Worm (Caenorhabditis elegans) whole organism, early embryonic: ENCODE measurements around the gene Y51H7C.9.

ENCODE experiments used
- B0310.2 ChIP-seq: sonication (generic microtip); optimal IDR thresholded peaks from 2 replicates; lab custom pipeline; 2016; ENCODE audit warnings: mild to moderate bottlenecking, missing genetic modification characterization, missing compliant biosample characterization
- aly-1 ChIP-seq: sonication (generic microtip); optimal IDR thresholded peaks from 2 replicates; lab custom pipeline; 2016; ENCODE audit warnings: missing genetic modification characterization, missing compliant biosample characterization
- ama-1 ChIP-seq: fragments of 150-350 bp; optimal IDR thresholded peaks from 2 replicates; lab custom pipeline; 2014
- ceh-36 ChIP-seq: sonication (generic microtip); optimal IDR thresholded peaks from 2 replicates; lab custom pipeline; 2016; ENCODE audit warnings: missing genetic modification characterization, inconsistent platforms, missing compliant biosample characterization
- ets-7 ChIP-seq: sonication (generic microtip); optimal IDR thresholded peaks from 2 replicates; lab custom pipeline; 2016; ENCODE audit warnings: missing genotype, missing genetic modification characterization, missing compliant biosample characterization
- flt-1 ChIP-seq: fragments of 200-800 bp; sonication (Bioruptor generic); IDR thresholded peaks from 2 replicates; pipeline ENCODE4 v1.3.6; 2022; ENCODE audit warnings: missing genetic modification characterization, missing compliant biosample characterization
- hmg-4 ChIP-seq: fragments of 200-800 bp; sonication (Bioruptor generic); optimal IDR thresholded peaks from 2 replicates; lab custom pipeline; 2018; ENCODE audit warnings: mild to moderate bottlenecking, missing genetic modification characterization, missing compliant biosample characterization
- hnd-1 ChIP-seq: sonication (generic microtip); optimal IDR thresholded peaks from 2 replicates; lab custom pipeline; 2016; ENCODE audit warnings: missing genetic modification characterization, missing compliant biosample characterization
- pes-1 ChIP-seq: fragments of 200-800 bp; sonication (Bioruptor generic); IDR thresholded peaks from 2 replicates; pipeline ENCODE4 v1.3.6; 2022; ENCODE audit warnings: missing genetic modification reagents, missing genetic modification characterization, missing compliant biosample characterization
- tbx-37 ChIP-seq: fragments of 200-800 bp; sonication (Bioruptor generic); conservative IDR thresholded peaks from 2 replicates; pipeline ENCODE4 v1.3.6; 2022; ENCODE audit warnings: missing genetic modification reagents, missing genetic modification characterization, missing compliant biosample characterization

- no peak for TF ChIP-seq hmg-4 (GFP tag; lab: Kevin White, UChicago)
- no peak for TF ChIP-seq ama-1
- TF ChIP-seq ets-7 (tag; lab: Kevin White, UChicago): no peak
- no peak for TF ChIP-seq tbx-37
- no peak for TF ChIP-seq hnd-1 (tag; lab: Kevin White, UChicago)
- no peak for TF ChIP-seq B0310.2
- no peak for TF ChIP-seq flt-1 (GFP tag; lab: Robert Waterston, UW)
- TF ChIP-seq aly-1 (tag; lab: Kevin White, UChicago): no peak
- TF ChIP-seq ceh-36 (tag; lab: Kevin White, UChicago): no peak
- no peak for TF ChIP-seq pes-1
Measured at ce11 chrII:1371533-1371932, 39.7 kb downstream of the Y51H7C.9 start.
